Worm (Caenorhabditis elegans): ENCODE results near the gene ttr-16.

DNA sequence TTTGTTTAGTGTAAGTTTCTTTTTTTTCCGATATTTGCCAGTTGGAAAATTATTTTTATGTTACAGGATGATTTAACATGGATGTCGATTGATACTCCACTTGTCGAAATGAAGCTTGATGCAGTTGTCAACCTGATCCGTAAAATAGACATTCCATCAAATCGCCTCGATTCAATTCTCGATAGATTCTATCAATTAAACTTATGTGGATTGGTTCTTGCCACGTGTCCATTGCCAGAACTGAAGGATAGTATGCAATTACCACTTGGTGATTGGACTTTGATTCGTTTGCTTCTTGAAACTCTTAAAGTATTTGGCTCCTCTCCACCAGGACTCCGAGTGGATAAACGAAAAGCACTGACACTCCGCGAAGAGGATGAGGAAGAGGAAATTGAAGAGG, 19.6 kb downstream of the ttr-16 start:
- TF ChIP-seq F13C5.2 (tag; optimal IDR thresholded peaks at IDR 0.05) (no peak), hmg-4 (GFP tag; optimal IDR thresholded peaks at IDR 0.05) (no peak), pes-1 (GFP tag; IDR thresholded peaks at IDR 0.05) (no peak), ama-1 (optimal IDR thresholded peaks at IDR 0.05) (no peak), tbx-37 (GFP tag; conservative IDR thresholded peaks at IDR 0.05) (no peak), sea-1 (GFP tag; conservative IDR thresholded peaks at IDR 0.05) (no peak), tra-4 (tag; optimal IDR thresholded peaks at IDR 0.05) (no peak), ceh-13 (GFP tag; optimal IDR thresholded peaks at IDR 0.05) (no peak), hnd-1 (tag; optimal IDR thresholded peaks at IDR 0.05) (no peak), flt-1 (GFP tag; IDR thresholded peaks at IDR 0.05) (no peak), ceh-36 (tag; optimal IDR thresholded peaks at IDR 0.05) (no peak), aly-1 (tag; optimal IDR thresholded peaks at IDR 0.05) (no peak)
